Worm (Caenorhabditis elegans): Measurements from ENCODE around the gene C27H5.12.

DNA sequence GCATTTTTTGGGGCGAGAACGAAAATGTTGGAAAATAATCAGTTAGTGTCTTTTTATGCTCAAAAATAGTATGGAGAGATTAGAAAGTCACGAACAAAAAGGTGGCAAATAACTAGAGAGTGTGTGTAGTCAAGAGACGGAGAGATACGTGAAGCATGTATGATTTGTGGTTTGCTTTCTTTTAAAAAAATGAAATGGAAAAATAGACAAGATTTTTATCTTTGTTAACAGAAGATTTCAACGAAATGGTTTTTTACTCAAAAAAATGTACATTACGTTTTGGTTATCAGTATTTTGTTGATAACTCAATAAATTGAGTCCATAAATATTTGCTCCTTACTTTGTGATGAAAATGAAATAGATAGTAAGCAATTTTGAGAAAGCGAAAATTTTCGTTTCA, 46.8 kb upstream of the C27H5.12 start, which contains the start of gene dhs-7:
- no peak for TF ChIP-seq sea-1 (GFP tag; conservative IDR thresholded peaks at IDR 0.05)
- TF ChIP-seq flt-1 (GFP tag; IDR thresholded peaks at IDR 0.05), result no peak
- TF ChIP-seq scrt-1 (GFP tag; IDR thresholded peaks at IDR 0.05), result no peak
- no peak for TF ChIP-seq tbx-11 (GFP tag; IDR thresholded peaks at IDR 0.05)
- TF ChIP-seq tra-4 (tag; optimal IDR thresholded peaks at IDR 0.05), result no peak
- TF ChIP-seq pes-1 (GFP tag; IDR thresholded peaks at IDR 0.05), result no peak
- TF ChIP-seq ama-1 (optimal IDR thresholded peaks at IDR 0.05), result no peak
- no peak for TF ChIP-seq hnd-1 (tag; optimal IDR thresholded peaks at IDR 0.05)
- no peak for TF ChIP-seq aly-1 (tag; optimal IDR thresholded peaks at IDR 0.05)
- no peak for TF ChIP-seq hmbx-1 (tag; optimal IDR thresholded peaks at IDR 0.05)
- no peak for TF ChIP-seq hmg-4 (GFP tag; optimal IDR thresholded peaks at IDR 0.05)
- no peak for TF ChIP-seq ceh-13 (GFP tag; optimal IDR thresholded peaks at IDR 0.05)

Measured in whole organism, early embryonic.